Worm (Caenorhabditis elegans) whole organism, early embryonic: Measurements from ENCODE around the gene B0001.7.

Source experiments
- B0310.2 ChIP-seq: sonication (generic microtip); optimal IDR thresholded peaks from 2 replicates; lab custom pipeline; 2016; ENCODE audit warnings: mild to moderate bottlenecking, missing genetic modification characterization, missing compliant biosample characterization
- F13C5.2 ChIP-seq: sonication (generic microtip); optimal IDR thresholded peaks from 2 replicates; lab custom pipeline; 2017; ENCODE audit warnings: mild to moderate bottlenecking, missing genetic modification characterization, inconsistent platforms, missing compliant biosample characterization
- ama-1 ChIP-seq: fragments of 150-350 bp; optimal IDR thresholded peaks from 2 replicates; lab custom pipeline; 2014
- ceh-13 ChIP-seq: fragments of 200-800 bp; sonication (Bioruptor generic); optimal IDR thresholded peaks from 2 replicates; lab custom pipeline; 2018; ENCODE audit warnings: mild to moderate bottlenecking, missing genetic modification characterization, missing compliant biosample characterization
- ceh-36 ChIP-seq: sonication (generic microtip); optimal IDR thresholded peaks from 2 replicates; lab custom pipeline; 2016; ENCODE audit warnings: missing genetic modification characterization, inconsistent platforms, missing compliant biosample characterization
- flt-1 ChIP-seq: fragments of 200-800 bp; sonication (Bioruptor generic); IDR thresholded peaks from 2 replicates; pipeline ENCODE4 v1.3.6; 2022; ENCODE audit warnings: missing genetic modification characterization, missing compliant biosample characterization
- hmbx-1 ChIP-seq: sonication (generic microtip); optimal IDR thresholded peaks from 2 replicates; lab custom pipeline; 2016; ENCODE audit warnings: mild to moderate bottlenecking, missing genetic modification characterization, missing compliant biosample characterization
- hmg-4 ChIP-seq: fragments of 200-800 bp; sonication (Bioruptor generic); optimal IDR thresholded peaks from 2 replicates; lab custom pipeline; 2018; ENCODE audit warnings: mild to moderate bottlenecking, missing genetic modification characterization, missing compliant biosample characterization
- hnd-1 ChIP-seq: sonication (generic microtip); optimal IDR thresholded peaks from 2 replicates; lab custom pipeline; 2016; ENCODE audit warnings: missing genetic modification characterization, missing compliant biosample characterization
- pes-1 ChIP-seq: fragments of 200-800 bp; sonication (Bioruptor generic); IDR thresholded peaks from 2 replicates; pipeline ENCODE4 v1.3.6; 2022; ENCODE audit warnings: missing genetic modification reagents, missing genetic modification characterization, missing compliant biosample characterization
- scrt-1 ChIP-seq: fragments of 200-800 bp; sonication (Bioruptor generic); IDR thresholded peaks from 2 replicates; pipeline ENCODE4 v1.3.6; 2022; ENCODE audit warnings: missing genetic modification characterization, missing compliant biosample characterization

DNA sequence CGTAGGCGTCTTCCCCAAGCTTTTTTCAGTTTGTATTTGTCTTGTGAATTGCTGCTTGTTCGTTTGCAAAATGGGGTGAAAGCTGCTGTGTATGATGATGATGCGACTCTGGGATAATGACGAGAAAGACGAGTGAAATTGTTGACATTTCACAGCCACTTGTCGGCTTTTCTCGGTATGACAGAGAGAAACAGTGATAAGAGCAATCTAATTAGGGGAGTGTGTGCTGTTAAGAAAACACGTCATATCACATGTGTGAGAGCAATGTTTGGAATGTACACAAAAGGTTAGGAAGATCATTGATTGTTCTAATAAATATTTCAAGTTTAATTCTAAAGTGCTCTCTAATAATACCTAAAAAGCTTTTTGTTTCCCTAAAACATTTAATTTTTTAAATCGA lies 43.6 kb upstream of the B0001.7 start:
- TF ChIP-seq ama-1 (lab: Kevin White, UChicago) (no peak), pes-1 (no peak), ceh-13 (GFP tag; lab: Kevin White, UChicago) (no peak), F13C5.2 (no peak), hnd-1 (tag; lab: Kevin White, UChicago) (no peak), B0310.2 (tag; lab: Kevin White, UChicago) (no peak), flt-1 (GFP tag; lab: Robert Waterston, UW) (no peak), hmbx-1 (no peak), ceh-36 (tag; lab: Kevin White, UChicago) (no peak), scrt-1 (GFP tag; lab: Robert Waterston, UW) (no peak), hmg-4 (GFP tag; lab: Kevin White, UChicago) (no peak)
